Worm (Caenorhabditis elegans) whole organism, L3 larva: ENCODE results near the gene Y45F10B.8.

Experiments used
- R02D3.7 ChIP-seq: fragments of 150-350 bp; optimal IDR thresholded peaks from 2 replicates; lab custom pipeline; 2014; ENCODE audit warnings: missing biosample characterization, missing genetic modification characterization
- aly-2 ChIP-seq: fragments of 150-350 bp; optimal IDR thresholded peaks from 2 replicates; lab custom pipeline; 2014; ENCODE audit warnings: missing biosample characterization, missing genetic modification characterization
- ama-1 ChIP-seq: fragments of 150-350 bp; optimal IDR thresholded peaks from 2 replicates; lab custom pipeline; 2018
- daf-12 ChIP-seq: fragments of 150-350 bp; optimal IDR thresholded peaks from 2 replicates; lab custom pipeline; 2014; ENCODE audit warnings: missing biosample characterization, missing genetic modification reagents, missing genetic modification characterization
- elt-1 ChIP-seq: fragments of 150-350 bp; optimal IDR thresholded peaks from 2 replicates; lab custom pipeline; 2014; ENCODE audit warnings: missing biosample characterization, missing genetic modification characterization
- elt-2 ChIP-seq: sonication (generic microtip); optimal IDR thresholded peaks from 2 replicates; lab custom pipeline; 2016; ENCODE audit warnings: missing genetic modification reagents, mild to moderate bottlenecking, missing genetic modification characterization, missing compliant biosample characterization
- elt-3 ChIP-seq, 3 experiments: fragments of 150-350 bp in 1 of 3; sonication (generic microtip) in 2 of 3; optimal IDR thresholded peaks; 2 replicates in 2 of 3; 4 replicates in 1 of 3; lab custom pipeline; 2014 to 2017; ENCODE audit warnings: missing biosample characterization in 3 of 3, missing genetic modification characterization in 3 of 3
- fkh-10 ChIP-seq: sonication (generic microtip); optimal IDR thresholded peaks from 2 replicates; lab custom pipeline; 2017; ENCODE audit warnings: missing biosample characterization, missing genetic modification reagents, missing genetic modification characterization
- fkh-2 ChIP-seq: fragments of 150-350 bp; optimal IDR thresholded peaks from 2 replicates; lab custom pipeline; 2014; ENCODE audit warnings: missing biosample characterization, missing genetic modification reagents, missing genetic modification characterization
- fos-1 ChIP-seq: fragments of 150-350 bp; optimal IDR thresholded peaks from 2 replicates; lab custom pipeline; 2014; ENCODE audit warnings: missing biosample characterization, missing genetic modification characterization
- hmg-11 ChIP-seq: sonication (generic microtip); optimal IDR thresholded peaks from 2 replicates; lab custom pipeline; 2016; ENCODE audit warnings: missing genetic modification characterization, missing compliant biosample characterization
- jun-1 ChIP-seq: fragments of 150-350 bp; optimal IDR thresholded peaks from 2 replicates; lab custom pipeline; 2014; ENCODE audit warnings: missing biosample characterization, missing genetic modification reagents, missing genetic modification characterization
- lin-15B ChIP-seq: fragments of 150-350 bp; optimal IDR thresholded peaks from 2 replicates; lab custom pipeline; 2014; ENCODE audit warnings: missing biosample characterization, missing genetic modification characterization
- lin-39 ChIP-seq: fragments of 150-350 bp; optimal IDR thresholded peaks from 2 replicates; lab custom pipeline; 2018; ENCODE audit warnings: missing biosample characterization, missing genetic modification reagents, missing genetic modification characterization
- lsy-12 ChIP-seq: sonication (generic microtip); optimal IDR thresholded peaks from 2 replicates; lab custom pipeline; 2016; ENCODE audit warnings: mild to moderate bottlenecking, missing genetic modification characterization, missing compliant biosample characterization
- mdl-1 ChIP-seq: fragments of 150-350 bp; optimal IDR thresholded peaks from 2 replicates; lab custom pipeline; 2014; ENCODE audit warnings: missing biosample characterization, missing genetic modification characterization
- mml-1 ChIP-seq: fragments of 150-350 bp; sonication (generic microtip); optimal IDR thresholded peaks from 3 replicates; lab custom pipeline; 2014; ENCODE audit warnings: missing biosample characterization, missing genetic modification characterization
- nhr-43 ChIP-seq: sonication (generic microtip); optimal IDR thresholded peaks from 2 replicates; lab custom pipeline; 2016; ENCODE audit warnings: mild to moderate bottlenecking, missing genetic modification characterization, missing compliant biosample characterization; ENCODE audit not compliant: poor library complexity, severe bottlenecking
- nhr-67 ChIP-seq: fragments of 150-350 bp; optimal IDR thresholded peaks from 2 replicates; lab custom pipeline; 2014; ENCODE audit warnings: missing biosample characterization, missing genetic modification characterization
- nhr-77 ChIP-seq: fragments of 150-350 bp; optimal IDR thresholded peaks from 2 replicates; lab custom pipeline; 2014; ENCODE audit warnings: missing biosample characterization, missing genetic modification characterization
- pqm-1 ChIP-seq: fragments of 150-350 bp; optimal IDR thresholded peaks from 2 replicates; lab custom pipeline; 2017; ENCODE audit warnings: missing biosample characterization, missing genetic modification characterization, inconsistent platforms
- snpc-4 ChIP-seq: fragments of 150-350 bp; optimal IDR thresholded peaks from 2 replicates; lab custom pipeline; 2014; ENCODE audit warnings: missing biosample characterization, missing genetic modification characterization
- unc-39 ChIP-seq: sonication (generic microtip); optimal IDR thresholded peaks from 4 replicates; lab custom pipeline; 2017; ENCODE audit warnings: missing biosample characterization, missing genetic modification characterization
- unc-62 ChIP-seq: fragments of 150-350 bp; sonication (generic microtip); optimal IDR thresholded peaks from 4 replicates; lab custom pipeline; 2014; ENCODE audit warnings: missing biosample characterization, missing genetic modification reagents, missing genetic modification characterization
- zag-1 ChIP-seq: fragments of 150-350 bp; optimal IDR thresholded peaks from 2 replicates; lab custom pipeline; 2014; ENCODE audit warnings: missing biosample characterization, missing genetic modification characterization
- ztf-4 ChIP-seq: fragments of 150-350 bp; optimal IDR thresholded peaks from 2 replicates; lab custom pipeline; 2014; ENCODE audit warnings: missing biosample characterization, missing genetic modification characterization

Y45F10B.8 gene

DNA sequence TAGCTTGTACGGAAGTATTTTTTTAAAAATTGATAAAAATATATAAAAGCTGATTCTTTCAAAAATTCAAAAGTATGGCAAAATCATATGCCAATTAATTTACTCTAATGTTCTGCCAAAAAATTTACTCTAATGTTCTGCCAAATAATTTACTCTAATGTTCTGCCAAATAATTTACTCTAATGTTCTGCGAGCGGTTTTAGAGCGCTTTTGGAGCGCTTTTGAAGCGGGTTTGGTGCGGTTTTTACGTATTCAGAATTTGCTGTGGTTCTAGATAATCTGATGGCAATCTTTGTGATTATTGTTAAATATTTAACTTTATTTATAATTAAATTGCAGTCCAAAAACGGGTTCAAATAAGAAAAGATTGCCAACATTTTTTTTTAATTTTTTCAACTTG, 28.7 kb downstream of the Y45F10B.8 start:
- TF ChIP-seq snpc-4 (tag; lab: Kevin White, UChicago), result no peak
- no peak for TF ChIP-seq zag-1 (tag; lab: Kevin White, UChicago)
- TF ChIP-seq hmg-11 (tag; lab: Kevin White, UChicago), result no peak
- no peak for TF ChIP-seq unc-62 (GFP tag; lab: Kevin White, UChicago)
- TF ChIP-seq fkh-2 (tag; lab: Kevin White, UChicago), result no peak
- no peak for TF ChIP-seq daf-12 (tag; lab: Kevin White, UChicago)
- TF ChIP-seq jun-1 (tag; lab: Kevin White, UChicago), result no peak
- no peak for TF ChIP-seq lsy-12 (tag; lab: Kevin White, UChicago)
- TF ChIP-seq nhr-77 (tag; lab: Kevin White, UChicago), result no peak
- TF ChIP-seq ztf-4 (tag; lab: Kevin White, UChicago), result no peak
- TF ChIP-seq nhr-67 (tag; lab: Kevin White, UChicago), result no peak
- no peak for TF ChIP-seq nhr-43 (tag; lab: Kevin White, UChicago)

DNA sequence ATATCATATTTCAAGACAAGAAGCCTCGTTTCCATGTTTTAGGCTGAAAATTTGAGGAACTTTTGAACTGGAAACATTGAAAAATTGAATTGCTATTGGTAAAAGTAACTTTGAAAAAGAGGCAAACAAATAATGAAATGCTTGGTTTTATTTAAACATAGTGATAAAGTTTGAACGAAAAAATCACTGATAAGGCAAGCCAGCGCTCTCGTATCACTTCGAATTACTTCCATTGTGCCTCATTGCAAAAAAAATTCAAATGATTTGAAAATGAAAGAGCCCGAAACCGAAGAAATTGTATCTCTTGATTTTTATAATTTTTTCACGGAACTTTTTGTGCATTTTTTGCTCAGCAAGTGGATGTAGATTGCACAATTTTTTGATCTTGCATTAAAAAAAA, 29.9 kb downstream of the Y45F10B.8 start, which contains the start of gene F52G2.3:
F52G2.3 (minus strand) TSS at position 43 of the 400 bp plus-strand sequence.
- no peak for TF ChIP-seq lin-39 (tag; lab: Kevin White, UChicago)
- peak; percentile 20 for TF ChIP-seq pqm-1 (tag; lab: Kevin White, UChicago)
- TF ChIP-seq ztf-4 (tag; lab: Kevin White, UChicago), result no peak
- no peak for TF ChIP-seq unc-39 (tag; lab: Kevin White, UChicago)
- TF ChIP-seq elt-1 (tag; lab: Kevin White, UChicago), result no peak
- TF ChIP-seq lsy-12 (tag; lab: Kevin White, UChicago), result no peak
- no peak for TF ChIP-seq snpc-4 (tag; lab: Kevin White, UChicago)
- no peak for TF ChIP-seq nhr-77 (tag; lab: Kevin White, UChicago)
- TF ChIP-seq elt-2 (tag; lab: Kevin White, UChicago), result peak; percentile 62

DNA sequence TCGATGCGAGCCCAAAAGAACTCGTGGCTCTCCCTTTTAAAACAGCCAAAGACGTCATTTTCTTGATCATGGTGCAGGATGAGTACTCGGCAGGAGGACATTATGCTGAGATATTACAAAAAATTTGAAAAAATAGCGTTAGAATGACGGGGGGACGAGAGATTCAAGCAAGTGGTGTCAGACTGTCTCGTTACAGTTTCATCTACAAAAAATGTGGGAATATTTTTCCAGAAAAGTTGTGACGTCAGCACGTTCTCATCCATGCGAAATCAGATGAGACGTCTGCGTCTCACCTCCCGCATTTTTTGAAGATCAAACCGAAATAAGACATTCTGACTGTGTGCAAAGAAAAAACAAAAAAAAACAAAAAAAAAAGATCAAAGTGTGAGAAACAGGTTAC, 37.9 kb downstream of the Y45F10B.8 start, which contains the start of gene rsd-2:
rsd-2 (minus strand) TSS at position 101 of the 400 bp plus-strand sequence.
- TF ChIP-seq jun-1 (tag; lab: Kevin White, UChicago), result no peak
- TF ChIP-seq elt-1 (tag; lab: Kevin White, UChicago), result no peak
- no peak for TF ChIP-seq R02D3.7 (tag; lab: Kevin White, UChicago)
- TF ChIP-seq mml-1 (tag; lab: Kevin White, UChicago), result no peak
- no peak for TF ChIP-seq elt-3 (tag; optimal IDR thresholded peaks at IDR 0.05; lab: Kevin White, UChicago)
- TF ChIP-seq zag-1 (tag; lab: Kevin White, UChicago), result no peak
- TF ChIP-seq snpc-4 (tag; lab: Kevin White, UChicago), result no peak
- no peak for TF ChIP-seq fos-1 (tag; lab: Kevin White, UChicago)
- no peak for TF ChIP-seq fkh-2 (tag; lab: Kevin White, UChicago)
- no peak for TF ChIP-seq ama-1 (lab: Kevin White, UChicago)
- no peak for TF ChIP-seq lin-39 (tag; lab: Kevin White, UChicago)

DNA sequence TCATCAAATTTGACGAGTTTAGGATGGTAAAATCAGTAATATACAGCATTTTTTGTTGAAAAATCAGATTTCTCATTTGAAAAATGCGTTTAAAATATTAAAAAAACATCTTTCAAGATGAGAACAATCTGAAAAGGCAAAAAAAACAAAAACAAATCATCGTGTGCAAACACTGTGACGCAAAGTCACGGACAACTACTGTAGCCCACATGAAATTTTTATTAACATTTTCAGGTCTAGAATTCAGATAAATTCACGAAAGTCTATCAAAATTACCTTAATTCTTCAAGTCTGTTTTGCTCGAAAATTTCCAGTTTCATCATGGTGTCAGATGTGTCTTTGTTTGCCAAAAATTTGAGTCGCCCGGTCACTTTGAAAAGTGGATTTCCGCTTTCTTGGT, 39.2 kb downstream of the Y45F10B.8 start:
- TF ChIP-seq lin-15B, result no peak
- TF ChIP-seq snpc-4 (tag; lab: Kevin White, UChicago), result no peak
- no peak for TF ChIP-seq fkh-10
- no peak for TF ChIP-seq mdl-1 (tag; lab: Kevin White, UChicago)
- TF ChIP-seq daf-12 (tag; lab: Kevin White, UChicago), result no peak
- no peak for TF ChIP-seq aly-2 (tag; lab: Kevin White, UChicago)
